Worm (Caenorhabditis elegans) whole organism, mixed stage, embryonic: Measurements from ENCODE around the gene F13H8.12.

Experiments
- M03D4.4 ChIP-seq: sonication (generic microtip); optimal IDR thresholded peaks from 2 replicates; lab custom pipeline; 2017; ENCODE audit warnings: mild to moderate bottlenecking, missing genetic modification characterization, missing compliant biosample characterization
- bed-3 ChIP-seq: fragments of 200-800 bp; sonication (Bioruptor generic); optimal IDR thresholded peaks from 3 replicates; lab custom pipeline; 2018; ENCODE audit warnings: mild to moderate bottlenecking, missing genetic modification characterization, moderate library complexity, missing compliant biosample characterization
- blmp-1 ChIP-seq: fragments of 150-350 bp; optimal IDR thresholded peaks from 2 replicates; lab custom pipeline; 2014; ENCODE audit warnings: missing biosample characterization, missing genetic modification characterization
- ceh-43 ChIP-seq: fragments of 200-800 bp; sonication (Bioruptor generic); optimal IDR thresholded peaks from 2 replicates; lab custom pipeline; 2018; ENCODE audit warnings: mild to moderate bottlenecking, missing genetic modification characterization, moderate library complexity, missing compliant biosample characterization
- ceh-83 ChIP-seq: fragments of 200-800 bp; sonication (Bioruptor generic); optimal IDR thresholded peaks from 2 replicates; lab custom pipeline; 2018; ENCODE audit warnings: mild to moderate bottlenecking, missing genetic modification characterization, missing compliant biosample characterization
- ces-1 ChIP-seq: fragments of 150-350 bp; optimal IDR thresholded peaks from 2 replicates; lab custom pipeline; 2014; ENCODE audit warnings: missing biosample characterization, missing genetic modification reagents, missing genetic modification characterization
- cnd-1 ChIP-seq: fragments of 200-800 bp; sonication (Bioruptor generic); optimal IDR thresholded peaks from 2 replicates; lab custom pipeline; 2018; ENCODE audit warnings: mild to moderate bottlenecking, missing genetic modification characterization, missing compliant biosample characterization
- drap-1 ChIP-seq: fragments of 200-800 bp; sonication (Bioruptor generic); optimal IDR thresholded peaks from 3 replicates; lab custom pipeline; 2018; ENCODE audit warnings: mild to moderate bottlenecking, missing genetic modification characterization, missing compliant biosample characterization
- elt-1 ChIP-seq: sonication (generic microtip); optimal IDR thresholded peaks from 2 replicates; lab custom pipeline; 2017; ENCODE audit warnings: missing genetic modification characterization, mild to moderate bottlenecking, missing compliant biosample characterization, antibody characterized with exemption, moderate library complexity, borderline replicate concordance; ENCODE audit not compliant: insufficient read depth
- elt-3 ChIP-seq: fragments of 150-350 bp; optimal IDR thresholded peaks from 2 replicates; lab custom pipeline; 2014; ENCODE audit warnings: missing biosample characterization, missing genetic modification characterization
- flh-1 ChIP-seq: fragments of 200-800 bp; sonication (Bioruptor generic); optimal IDR thresholded peaks from 2 replicates; lab custom pipeline; 2018; ENCODE audit warnings: mild to moderate bottlenecking, missing genetic modification characterization, moderate library complexity, missing compliant biosample characterization
- hlh-1 ChIP-seq: fragments of 150-350 bp; optimal IDR thresholded peaks from 2 replicates; lab custom pipeline; 2014; ENCODE audit warnings: missing biosample characterization, missing genetic modification reagents, missing genetic modification characterization
- lin-32 ChIP-seq: fragments of 200-800 bp; sonication (Bioruptor generic); optimal IDR thresholded peaks from 2 replicates; lab custom pipeline; 2018; ENCODE audit warnings: mild to moderate bottlenecking, missing genetic modification characterization, missing compliant biosample characterization
- lsy-2 ChIP-seq: fragments of 150-350 bp; optimal IDR thresholded peaks from 2 replicates; lab custom pipeline; 2014; ENCODE audit warnings: missing biosample characterization, missing genetic modification characterization
- mep-1 ChIP-seq: fragments of 150-350 bp; optimal IDR thresholded peaks from 2 replicates; lab custom pipeline; 2017; ENCODE audit warnings: missing biosample characterization, missing genetic modification reagents, missing genetic modification characterization, inconsistent platforms
- mls-2 ChIP-seq: sonication (generic microtip); optimal IDR thresholded peaks from 2 replicates; lab custom pipeline; 2016; ENCODE audit warnings: mild to moderate bottlenecking, missing genetic modification characterization, moderate library complexity, missing compliant biosample characterization
- nhr-12 ChIP-seq: fragments of 150-350 bp; optimal IDR thresholded peaks from 2 replicates; lab custom pipeline; 2014; ENCODE audit warnings: missing biosample characterization, missing genetic modification characterization
- nhr-237 ChIP-seq: fragments of 150-350 bp; optimal IDR thresholded peaks from 2 replicates; lab custom pipeline; 2014; ENCODE audit warnings: missing biosample characterization, missing genetic modification characterization
- nhr-28 ChIP-seq: fragments of 150-350 bp; optimal IDR thresholded peaks from 2 replicates; lab custom pipeline; 2014; ENCODE audit warnings: missing biosample characterization, missing genetic modification characterization
- nhr-76 ChIP-seq: sonication (generic microtip); optimal IDR thresholded peaks from 2 replicates; lab custom pipeline; 2017; ENCODE audit warnings: missing biosample characterization, missing genetic modification characterization
- pha-4 ChIP-seq: fragments of 150-350 bp; optimal IDR thresholded peaks from 2 replicates; lab custom pipeline; 2018; ENCODE audit warnings: missing biosample characterization, missing genetic modification reagents, missing genetic modification characterization
- sem-2 ChIP-seq: fragments of 200-800 bp; sonication (Bioruptor generic); optimal IDR thresholded peaks from 2 replicates; lab custom pipeline; 2018; ENCODE audit warnings: mild to moderate bottlenecking, missing genetic modification characterization, missing compliant biosample characterization
- sptf-1 ChIP-seq: sonication (generic microtip); optimal IDR thresholded peaks from 2 replicates; lab custom pipeline; 2017; ENCODE audit warnings: mild to moderate bottlenecking, missing genetic modification characterization, moderate library complexity, missing compliant biosample characterization
- tbx-8 ChIP-seq: fragments of 200-800 bp; sonication (Bioruptor generic); optimal IDR thresholded peaks from 2 replicates; lab custom pipeline; 2018; ENCODE audit warnings: mild to moderate bottlenecking, missing genetic modification characterization, moderate library complexity, missing compliant biosample characterization
- unc-120 ChIP-seq: sonication (generic microtip); optimal IDR thresholded peaks from 2 replicates; lab custom pipeline; 2017; ENCODE audit warnings: missing genetic modification characterization, missing compliant biosample characterization; ENCODE audit not compliant: poor library complexity, severe bottlenecking
- zip-8 ChIP-seq: fragments of 150-350 bp; optimal IDR thresholded peaks from 2 replicates; lab custom pipeline; 2014; ENCODE audit warnings: missing biosample characterization, missing genetic modification characterization

The F13H8.12 gene

DNA sequence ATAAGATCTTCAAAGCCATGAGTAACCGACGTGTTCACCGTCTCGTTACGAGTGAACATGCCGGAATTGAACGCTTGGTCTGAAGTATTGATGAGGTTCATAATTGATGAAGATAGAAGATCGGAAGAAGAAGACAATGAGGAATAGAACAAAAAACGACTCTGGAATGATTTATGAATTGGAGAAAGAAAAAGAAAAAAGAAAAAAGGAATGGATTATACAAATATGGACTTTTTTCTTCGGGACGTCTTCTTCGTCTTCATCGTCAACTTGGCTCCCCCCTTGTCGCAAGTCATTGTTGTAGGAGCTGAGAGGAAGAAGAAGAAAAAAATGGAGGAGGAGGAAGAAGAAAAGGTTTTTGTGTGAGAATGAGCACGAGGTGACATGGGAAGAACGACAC, 35.3 kb upstream of the F13H8.12 start, which contains the start of gene srsy-2:
Gene srsy-2, minus strand, starts transcription at position 101 of the 400 bp plus-strand sequence.
- no peak for TF ChIP-seq ceh-83
- TF ChIP-seq lin-32 (GFP tag; lab: Kevin White, UChicago), result no peak
- TF ChIP-seq nhr-12, result no peak
- TF ChIP-seq nhr-28 (tag; lab: Kevin White, UChicago), result no peak
- TF ChIP-seq elt-3 (tag; lab: Kevin White, UChicago), result no peak
- TF ChIP-seq drap-1 (GFP tag; lab: Kevin White, UChicago), result no peak
- no peak for TF ChIP-seq nhr-237

DNA sequence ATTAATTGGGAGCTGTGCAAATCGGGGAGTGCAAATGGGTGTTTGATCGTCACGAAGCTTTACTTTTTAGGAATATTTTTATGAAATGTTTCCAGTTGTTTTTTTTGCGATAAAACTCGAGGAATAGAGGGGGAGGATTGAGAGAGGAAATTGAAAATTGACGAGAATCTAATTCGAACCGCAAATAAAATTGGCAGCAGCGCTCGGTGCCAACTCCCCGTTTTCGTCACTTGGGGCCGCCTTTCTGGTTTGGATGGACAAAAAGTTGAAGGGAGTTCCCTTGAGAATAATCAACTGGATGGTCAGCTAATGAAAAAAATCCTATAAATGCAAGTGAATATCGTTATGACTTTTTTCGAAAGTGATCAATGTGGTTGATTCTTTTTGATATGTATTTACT, 32.2 kb upstream of the F13H8.12 start:
- TF ChIP-seq nhr-28 (tag; lab: Kevin White, UChicago) (no peak), pha-4 (tag; lab: Kevin White, UChicago) (no peak), bed-3 (GFP tag; lab: Kevin White, UChicago) (no peak), mls-2 (tag; lab: Kevin White, UChicago) (no peak), zip-8 (tag; lab: Kevin White, UChicago) (no peak), nhr-12 (no peak), mep-1 (no peak), nhr-76 (tag; lab: Kevin White, UChicago) (no peak)

DNA sequence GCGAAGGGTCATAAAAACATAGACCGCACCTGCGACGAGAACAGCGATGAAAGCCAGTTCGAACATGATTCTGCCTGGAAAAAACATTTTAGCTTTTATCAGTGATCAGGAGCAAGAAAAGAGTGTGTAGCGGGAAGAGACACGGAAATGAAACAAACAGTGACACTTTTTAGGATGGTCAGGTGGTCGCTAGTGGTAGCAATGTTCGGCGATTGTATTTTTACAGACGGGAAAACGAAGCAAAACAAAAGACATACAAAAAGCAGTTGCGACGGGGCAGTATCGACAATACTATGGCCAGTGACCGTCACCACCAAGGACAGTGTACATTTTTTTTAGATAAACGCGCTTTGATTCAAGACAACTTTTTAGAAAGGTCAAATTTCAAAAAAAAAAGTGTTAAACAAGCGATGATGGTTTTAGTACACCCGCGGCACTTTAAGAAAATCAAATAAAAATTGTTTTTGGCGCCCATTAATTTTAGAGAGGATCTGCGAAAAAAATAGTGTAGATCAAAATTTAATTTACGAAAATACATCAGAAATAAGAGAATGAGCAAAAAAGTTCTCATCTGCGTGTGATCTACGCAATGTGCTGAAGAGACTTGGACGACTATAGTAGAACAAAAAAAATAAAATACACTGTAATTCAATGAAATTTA, 26.8 kb upstream of the F13H8.12 start, which contains the start of gene T24H7.9:
Gene T24H7.9, minus strand, starts transcription at position 74 of the 661 bp plus-strand sequence.
- no peak for TF ChIP-seq cnd-1 (tag; lab: Kevin White, UChicago)
- TF ChIP-seq ceh-43, result no peak
- TF ChIP-seq nhr-237, result no peak
- TF ChIP-seq mep-1, result no peak
- TF ChIP-seq sptf-1, result no peak
- TF ChIP-seq M03D4.4 (tag; lab: Kevin White, UChicago), result no peak
- no peak for TF ChIP-seq elt-1 (tag; lab: Kevin White, UChicago)
- no peak for TF ChIP-seq lin-32 (GFP tag; lab: Kevin White, UChicago)
- TF ChIP-seq hlh-1 (tag; lab: Kevin White, UChicago), result no peak
- no peak for TF ChIP-seq lsy-2 (tag; lab: Kevin White, UChicago)
- TF ChIP-seq nhr-76 (tag; lab: Kevin White, UChicago), result no peak

DNA sequence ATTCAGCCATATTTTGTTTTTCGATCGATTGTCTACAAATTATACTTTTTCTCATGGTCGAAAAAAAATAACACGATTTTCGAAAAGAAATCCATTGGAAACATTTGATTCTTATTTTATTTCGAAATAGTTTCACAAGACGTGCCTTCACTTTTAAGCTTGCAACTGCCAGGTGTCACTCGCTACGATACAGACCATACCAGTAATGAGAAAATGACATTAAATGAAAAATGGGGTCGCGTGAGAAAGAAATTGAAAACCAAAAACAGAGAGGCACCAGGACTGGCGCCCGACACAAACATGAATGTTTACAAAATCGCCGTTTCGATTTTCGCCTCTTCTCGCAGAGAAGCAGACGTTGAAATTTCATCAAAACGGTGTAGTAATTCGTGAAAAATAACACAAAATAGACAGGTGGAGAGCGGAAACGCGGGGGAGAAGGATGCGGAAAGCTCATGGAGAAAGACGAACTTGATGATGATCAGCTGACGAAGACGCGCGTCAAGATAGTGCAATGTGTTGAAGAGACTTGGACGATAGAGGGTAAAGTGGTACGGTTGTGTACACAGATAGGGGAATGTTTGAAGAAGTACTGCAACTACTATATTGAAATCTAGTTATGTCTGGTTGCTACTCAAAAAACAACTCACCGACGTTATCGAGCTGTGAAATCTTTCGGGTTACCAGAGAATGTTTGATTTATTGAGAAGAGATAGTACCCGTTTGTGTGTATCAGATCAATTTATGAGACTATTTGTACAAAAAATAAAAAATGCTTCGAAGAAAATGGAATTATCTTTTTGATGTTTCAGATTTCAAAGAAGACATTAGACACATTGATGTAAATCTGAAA, 26.0 kb upstream of the F13H8.12 start:
- TF ChIP-seq unc-120 (tag; lab: Kevin White, UChicago) (peak; percentile 24), hlh-1 (tag; lab: Kevin White, UChicago) (peak; percentile 4), sem-2 (GFP tag; lab: Kevin White, UChicago) (no peak)

DNA sequence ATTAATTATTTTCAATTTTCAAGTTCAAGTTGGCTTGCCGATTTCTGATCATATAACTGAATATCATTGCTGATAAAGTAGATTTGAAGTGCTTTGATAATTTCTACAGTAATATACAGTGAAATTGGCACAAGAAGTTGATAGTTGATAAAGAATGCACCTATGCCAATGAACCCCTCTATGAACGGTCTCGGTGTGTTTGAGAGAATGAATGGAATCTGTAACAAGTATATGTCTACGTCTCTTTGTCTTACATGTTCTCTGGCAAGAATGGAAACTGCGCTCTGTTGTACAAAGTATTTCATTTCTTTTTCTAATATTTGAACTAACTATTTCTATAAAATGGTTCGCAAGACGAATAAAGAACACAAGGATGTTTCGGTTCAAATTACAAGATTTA, 20.6 kb upstream of the F13H8.12 start, which contains the start of gene T24H7.8:
Gene T24H7.8, plus strand, starts transcription at position 301 of the 400 bp plus-strand sequence.
- no peak for TF ChIP-seq zip-8 (tag; lab: Kevin White, UChicago)
- no peak for TF ChIP-seq nhr-12
- no peak for TF ChIP-seq lin-32 (GFP tag; lab: Kevin White, UChicago)
- TF ChIP-seq hlh-1 (tag; lab: Kevin White, UChicago), result no peak

DNA sequence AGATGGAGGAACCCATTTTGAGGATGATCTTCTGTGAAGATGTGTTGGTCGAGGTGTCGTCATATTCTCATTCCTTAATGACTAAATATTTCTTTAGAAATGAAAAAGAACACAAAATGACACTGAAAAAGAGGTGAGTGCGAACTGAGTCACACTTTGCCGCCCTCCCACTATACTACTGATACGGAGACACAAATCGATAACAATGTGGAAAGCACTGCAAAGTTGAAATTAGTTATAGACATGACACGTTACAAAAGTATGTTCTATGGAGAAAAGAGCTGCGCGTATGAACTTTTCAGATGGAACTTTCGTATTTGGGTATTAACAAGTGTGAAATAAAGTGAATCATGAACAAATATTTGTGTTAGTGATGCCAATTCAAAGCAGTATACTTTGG, 18.2 kb upstream of the F13H8.12 start, which contains the start of gene tat-4:
Gene tat-4, minus strand, starts transcription at position 117 of the 400 bp plus-strand sequence.
- TF ChIP-seq hlh-1 (tag; lab: Kevin White, UChicago), result no peak
- TF ChIP-seq flh-1 (GFP tag; lab: Kevin White, UChicago), result no peak

DNA sequence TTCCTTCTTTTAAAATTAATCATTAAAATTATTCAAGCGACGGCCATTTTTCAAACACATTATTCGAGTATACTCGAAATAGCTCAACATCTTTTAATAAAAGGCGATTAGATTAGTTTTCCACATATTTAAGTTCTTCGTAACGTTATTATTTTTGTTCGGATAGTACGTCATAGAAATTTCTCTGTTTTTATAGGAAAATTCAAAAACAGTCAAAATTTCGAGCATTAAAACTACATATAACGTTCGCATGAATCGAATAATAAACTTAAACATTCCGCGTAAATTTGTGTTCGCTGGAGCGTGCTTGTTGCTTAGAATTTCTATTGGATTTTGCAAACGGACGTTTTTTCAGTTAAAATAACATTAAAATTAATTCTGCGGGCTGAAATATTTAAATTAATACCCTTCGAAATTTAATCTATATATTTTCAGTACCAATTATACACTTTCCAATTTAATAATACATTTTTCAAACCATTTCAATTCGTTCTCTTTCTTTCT, 17.1 kb upstream of the F13H8.12 start, which contains the start of gene blos-4:
Gene blos-4, plus strand, starts transcription at position 51 of the 504 bp plus-strand sequence.
- TF ChIP-seq mls-2 (tag; lab: Kevin White, UChicago) (no peak), ceh-83 (no peak), nhr-12 (no peak), lin-32 (GFP tag; lab: Kevin White, UChicago) (no peak), ceh-43 (no peak), unc-120 (tag; lab: Kevin White, UChicago) (no peak), flh-1 (GFP tag; lab: Kevin White, UChicago) (no peak), zip-8 (tag; lab: Kevin White, UChicago) (no peak), ces-1 (GFP tag; lab: Kevin White, UChicago) (no peak), tbx-8 (GFP tag; lab: Kevin White, UChicago) (no peak), pha-4 (tag; lab: Kevin White, UChicago) (no peak), bed-3 (GFP tag; lab: Kevin White, UChicago) (no peak), blmp-1 (tag; lab: Kevin White, UChicago) (no peak), nhr-28 (tag; lab: Kevin White, UChicago) (no peak), sptf-1 (no peak)
